Worm (Caenorhabditis elegans) whole organism, late embryonic: ENCODE results near the gene K04C2.8.

Experiments used
- ceh-2 ChIP-seq: sonication (generic microtip); optimal IDR thresholded peaks from 2 replicates; lab custom pipeline; 2016; ENCODE audit warnings: missing genotype, missing genetic modification characterization, missing compliant biosample characterization
- lin-11 ChIP-seq: fragments of 200-800 bp; sonication (Bioruptor generic); optimal IDR thresholded peaks from 2 replicates; lab custom pipeline; 2018; ENCODE audit warnings: mild to moderate bottlenecking, missing genetic modification characterization, missing compliant biosample characterization

DNA sequence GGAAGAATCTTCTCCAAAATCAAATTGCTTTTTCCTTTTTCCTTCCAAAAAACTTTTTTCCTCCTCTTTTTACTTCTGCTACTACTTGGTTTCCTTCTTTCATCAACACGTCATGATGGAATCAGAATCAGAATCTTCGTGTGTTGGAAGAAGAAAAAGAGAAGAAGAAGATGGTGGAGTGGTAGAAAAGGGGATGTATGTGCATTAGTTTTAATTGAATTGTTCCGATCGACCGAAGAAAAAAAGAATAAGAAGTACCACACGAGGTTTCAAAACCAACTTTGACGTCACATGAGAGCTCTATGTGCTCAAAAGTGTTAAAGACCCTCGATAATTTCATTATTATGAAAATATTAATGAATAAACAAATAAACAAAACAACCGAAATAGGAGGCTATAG lies 44.7 kb downstream of the K04C2.8 start:
- no peak for TF ChIP-seq ceh-2 (tag; lab: Kevin White, UChicago)
- no peak for TF ChIP-seq lin-11 (tag; lab: Kevin White, UChicago)
